Fruit fly (Drosophila melanogaster) whole organism, embryonic: ENCODE results near the gene NELF-B.

Experiments used
- Atf6 ChIP-seq: fragments of 200-800 bp; sonication (Bioruptor generic); IDR thresholded peaks from 2 replicates; pipeline ENCODE4 v1.3.6; 2022; ENCODE audit warnings: missing biosample characterization, missing genetic modification characterization
- CG10543 ChIP-seq: fragments of 200-800 bp; sonication (Bioruptor generic); optimal IDR thresholded peaks from 3 replicates; lab custom pipeline; 2017; ENCODE audit warnings: missing biosample characterization, mild to moderate bottlenecking, missing genetic modification characterization, moderate library complexity
- CG12659 ChIP-seq: fragments of 200-800 bp; sonication (Bioruptor generic); optimal IDR thresholded peaks from 3 replicates; lab custom pipeline; 2017; ENCODE audit warnings: mild to moderate bottlenecking, missing biosample characterization, missing genetic modification reagents, missing genetic modification characterization
- CG12744 ChIP-seq: fragments of 200-800 bp; sonication (Bioruptor generic); optimal IDR thresholded peaks from 2 replicates; lab custom pipeline; 2016; ENCODE audit warnings: missing biosample characterization, missing genetic modification characterization
- CG12769 ChIP-seq: fragments of 200-800 bp; sonication (Bioruptor generic); optimal IDR thresholded peaks from 2 replicates; lab custom pipeline; 2019; ENCODE audit warnings: missing biosample characterization, mild to moderate bottlenecking, missing genetic modification characterization, moderate library complexity
- CG14860 ChIP-seq: fragments of 200-800 bp; sonication (Bioruptor generic); IDR thresholded peaks from 3 replicates; pipeline ENCODE4 v1.3.6; 2022; ENCODE audit warnings: missing biosample characterization, missing genetic modification characterization; ENCODE audit not compliant: partially characterized antibody
- CG15073 ChIP-seq: fragments of 200-800 bp; sonication (Bioruptor generic); optimal IDR thresholded peaks from 2 replicates; lab custom pipeline; 2016; ENCODE audit warnings: missing biosample characterization, missing genetic modification characterization
- CG1647 ChIP-seq: fragments of 200-800 bp; sonication (Bioruptor generic); optimal IDR thresholded peaks from 3 replicates; lab custom pipeline; 2016; ENCODE audit warnings: missing biosample characterization, missing genetic modification characterization
- CG17328 ChIP-seq: fragments of 200-800 bp; sonication (Bioruptor generic); IDR thresholded peaks from 2 replicates; pipeline ENCODE4 v1.3.6; 2022; ENCODE audit warnings: missing biosample characterization, missing genetic modification characterization
- CG17829 ChIP-seq: fragments of 200-800 bp; optimal IDR thresholded peaks from 2 replicates; lab custom pipeline; 2019; ENCODE audit warnings: missing biosample characterization, mild to moderate bottlenecking, missing genetic modification characterization, moderate library complexity
- CG2120 ChIP-seq: fragments of 200-800 bp; sonication (Bioruptor generic); optimal IDR thresholded peaks from 3 replicates; lab custom pipeline; 2016; ENCODE audit warnings: missing biosample characterization, missing genetic modification characterization
- CG2129 ChIP-seq: fragments of 200-800 bp; sonication (Bioruptor generic); IDR thresholded peaks from 2 replicates; pipeline ENCODE4 v1.3.6; 2022; ENCODE audit warnings: missing biosample characterization, missing genetic modification characterization; ENCODE audit not compliant: partially characterized antibody
- CG3281 ChIP-seq: fragments of 200-800 bp; sonication (Bioruptor generic); optimal IDR thresholded peaks from 3 replicates; lab custom pipeline; 2017; ENCODE audit warnings: missing biosample characterization, mild to moderate bottlenecking, missing genetic modification characterization
- CG4328 ChIP-seq: fragments of 200-800 bp; sonication (Bioruptor generic); optimal IDR thresholded peaks from 3 replicates; lab custom pipeline; 2017; ENCODE audit warnings: missing biosample characterization, missing genetic modification reagents, missing genetic modification characterization
- CG7786 ChIP-seq: fragments of 200-800 bp; sonication (Bioruptor generic); optimal IDR thresholded peaks from 2 replicates; lab custom pipeline; 2016; ENCODE audit warnings: missing biosample characterization, missing genetic modification characterization
- CG7963 ChIP-seq: fragments of 200-800 bp; sonication (Bioruptor generic); IDR thresholded peaks from 3 replicates; pipeline ENCODE4 v1.3.6; 2022; ENCODE audit warnings: missing biosample characterization, missing genetic modification characterization; ENCODE audit not compliant: partially characterized antibody
- CG8290 ChIP-seq, 3 experiments: fragments of 200-800 bp; sonication (Bioruptor generic); optimal IDR thresholded peaks; 2 replicates each; lab custom pipeline; 2016 to 2019; ENCODE audit warnings: missing biosample characterization in 3 of 3, missing genetic modification characterization in 3 of 3, mild to moderate bottlenecking in 2 of 3, moderate library complexity in 1 of 3
- CHES-1-like ChIP-seq: fragments of 200-800 bp; sonication (Bioruptor generic); optimal IDR thresholded peaks from 2 replicates; lab custom pipeline; 2016; ENCODE audit warnings: missing biosample characterization, missing genetic modification characterization
- Camta ChIP-seq: fragments of 200-800 bp; sonication (Bioruptor generic); optimal IDR thresholded peaks from 2 replicates; lab custom pipeline; 2016; ENCODE audit warnings: missing biosample characterization, missing genetic modification characterization
- CkIIα-i1 ChIP-seq: fragments of 200-800 bp; sonication (Bioruptor generic); IDR thresholded peaks from 2 replicates; pipeline ENCODE4 v1.3.6; 2022; ENCODE audit warnings: missing biosample characterization, missing genetic modification characterization
- Dip2 ChIP-seq: fragments of 200-800 bp; sonication (Bioruptor generic); IDR thresholded peaks from 2 replicates; pipeline ENCODE4 v1.3.6; 2022; ENCODE audit warnings: missing biosample characterization, missing genetic modification characterization
- Ets97D ChIP-seq: fragments of 200-800 bp; sonication (Bioruptor generic); optimal IDR thresholded peaks from 3 replicates; lab custom pipeline; 2016; ENCODE audit warnings: missing biosample characterization, missing genetic modification characterization
- HLHmδ ChIP-seq: fragments of 200-800 bp; sonication (Bioruptor generic); optimal IDR thresholded peaks from 2 replicates; lab custom pipeline; 2018; ENCODE audit warnings: missing biosample characterization, mild to moderate bottlenecking, missing genetic modification characterization, moderate library complexity
- HmgZ ChIP-seq: fragments of 200-800 bp; sonication (Bioruptor generic); optimal IDR thresholded peaks from 2 replicates; lab custom pipeline; 2018; ENCODE audit warnings: missing biosample characterization, mild to moderate bottlenecking, missing genetic modification characterization
- Hr78 ChIP-seq, 2 experiments: fragments of 200-800 bp in 1 of 2; fragments of >200 bp in 1 of 2; sonication (Bioruptor generic) in 1 of 2; optimal IDR thresholded peaks; 2 replicates each; lab custom pipeline; 2017 to 2019; ENCODE audit warnings: missing biosample characterization in 2 of 2, missing genetic modification characterization in 2 of 2, mild to moderate bottlenecking in 1 of 2, moderate library complexity in 1 of 2
- MESR4 ChIP-seq: fragments of 200-800 bp; sonication (Bioruptor generic); optimal IDR thresholded peaks from 2 replicates; lab custom pipeline; 2018; ENCODE audit warnings: missing biosample characterization, mild to moderate bottlenecking, missing genetic modification characterization, moderate library complexity
- Mad ChIP-seq: fragments of 200-800 bp; sonication (Bioruptor generic); optimal IDR thresholded peaks from 2 replicates; lab custom pipeline; 2016; ENCODE audit warnings: missing biosample characterization, missing genetic modification characterization
- Oli ChIP-seq: fragments of 200-800 bp; sonication (Bioruptor generic); optimal IDR thresholded peaks from 2 replicates; lab custom pipeline; 2018; ENCODE audit warnings: missing biosample characterization, mild to moderate bottlenecking, missing genetic modification characterization, moderate library complexity
- Optix ChIP-seq: fragments of 200-800 bp; sonication (Bioruptor generic); IDR thresholded peaks from 3 replicates; pipeline ENCODE4 v1.3.6; 2022; ENCODE audit warnings: missing biosample characterization, missing genetic modification characterization
- ab ChIP-seq: fragments of 200-800 bp; sonication (Bioruptor generic); optimal IDR thresholded peaks from 2 replicates; lab custom pipeline; 2016; ENCODE audit warnings: missing biosample characterization, missing genetic modification characterization
- ato ChIP-seq: fragments of 200-800 bp; sonication (Bioruptor generic); IDR thresholded peaks from 2 replicates; pipeline ENCODE4 v1.3.6; 2022; ENCODE audit warnings: missing biosample characterization, missing genetic modification characterization; ENCODE audit not compliant: partially characterized antibody
- bcd ChIP-seq: fragments of 200-800 bp; sonication (Bioruptor generic); optimal IDR thresholded peaks from 2 replicates; lab custom pipeline; 2017; ENCODE audit warnings: missing biosample characterization, mild to moderate bottlenecking, missing genetic modification characterization
- corto ChIP-seq: fragments of 200-800 bp; sonication (Bioruptor generic); optimal IDR thresholded peaks from 2 replicates; lab custom pipeline; 2016; ENCODE audit warnings: missing biosample characterization, mild to moderate bottlenecking, missing genetic modification characterization, moderate library complexity
- dan ChIP-seq: fragments of 200-800 bp; sonication (Bioruptor generic); IDR thresholded peaks from 2 replicates; pipeline ENCODE4 v1.3.6; 2022; ENCODE audit warnings: missing biosample characterization, missing genetic modification characterization
- dmrt99B ChIP-seq: fragments of 200-800 bp; sonication (Bioruptor generic); optimal IDR thresholded peaks from 2 replicates; lab custom pipeline; 2018; ENCODE audit warnings: missing biosample characterization, mild to moderate bottlenecking, missing genetic modification characterization, moderate library complexity
- gcm2 ChIP-seq: fragments of 200-800 bp; sonication (Bioruptor generic); optimal IDR thresholded peaks from 2 replicates; lab custom pipeline; 2016; ENCODE audit warnings: missing biosample characterization, missing genetic modification characterization
- gem ChIP-seq: fragments of 200-800 bp; sonication (Bioruptor generic); optimal IDR thresholded peaks from 2 replicates; lab custom pipeline; 2019; ENCODE audit warnings: missing biosample characterization, mild to moderate bottlenecking, missing genetic modification characterization, moderate library complexity
- h ChIP-seq: fragments of >200 bp; optimal IDR thresholded peaks from 2 replicates; lab custom pipeline; 2017
- hb ChIP-seq: fragments of 200-800 bp; sonication (Bioruptor generic); IDR thresholded peaks from 3 replicates; pipeline ENCODE4 v1.3.6; 2022; ENCODE audit warnings: missing biosample characterization, missing genetic modification characterization; ENCODE audit not compliant: partially characterized antibody
- mirr ChIP-seq: fragments of 200-800 bp; sonication (Bioruptor generic); optimal IDR thresholded peaks from 3 replicates; lab custom pipeline; 2018; ENCODE audit warnings: missing biosample characterization, mild to moderate bottlenecking, missing genetic modification characterization
- pnt ChIP-seq: fragments of 200-800 bp; sonication (Bioruptor generic); optimal IDR thresholded peaks from 3 replicates; lab custom pipeline; 2016; ENCODE audit warnings: missing biosample characterization, missing genetic modification characterization
- sisA ChIP-seq: fragments of 200-800 bp; sonication (Bioruptor generic); IDR thresholded peaks from 2 replicates; pipeline ENCODE4 v1.3.6; 2022; ENCODE audit warnings: missing biosample characterization, missing genetic modification characterization
- slbo ChIP-seq: fragments of 200-800 bp; sonication (Bioruptor generic); IDR thresholded peaks from 2 replicates; pipeline ENCODE4 v1.3.6; 2022; ENCODE audit warnings: missing biosample characterization, missing genetic modification characterization
- sqz ChIP-seq: fragments of 200-800 bp; sonication (Bioruptor generic); optimal IDR thresholded peaks from 3 replicates; lab custom pipeline; 2018; ENCODE audit warnings: missing biosample characterization, mild to moderate bottlenecking, missing genetic modification characterization
- trh ChIP-seq: fragments of 200-800 bp; sonication (Bioruptor generic); optimal IDR thresholded peaks from 2 replicates; lab custom pipeline; 2016; ENCODE audit warnings: missing biosample characterization, missing genetic modification characterization
- vfl ChIP-seq: fragments of 200-800 bp; sonication (Bioruptor generic); optimal IDR thresholded peaks from 2 replicates; lab custom pipeline; 2016; ENCODE audit warnings: missing biosample characterization, missing genetic modification characterization
- wdn ChIP-seq: fragments of 200-800 bp; sonication (Bioruptor generic); IDR thresholded peaks from 2 replicates; pipeline ENCODE4 v1.3.6; 2022; ENCODE audit warnings: missing biosample characterization, missing genetic modification characterization
- wek ChIP-seq: fragments of 200-800 bp; sonication (Bioruptor generic); optimal IDR thresholded peaks from 3 replicates; lab custom pipeline; 2018; ENCODE audit warnings: missing biosample characterization, mild to moderate bottlenecking, missing genetic modification characterization, moderate library complexity

Gene NELF-B

dm6 chrX:7705175-7706097 is 22.7 kb downstream of the NELF-B start (continued):
- TF ChIP-seq CG2129 (no peak), ab (GFP tag; lab: Kevin White, UChicago) (peak; percentile 60), CkIIα-i1 (GFP tag; lab: Robert Waterston, UW) (no peak), h (lab: Kevin White, UChicago) (no peak), CG12744 (GFP tag; lab: Kevin White, UChicago) (peak; percentile 52), CG8290 (GFP tag; optimal IDR thresholded peaks at IDR 0.05; lab: Kevin White, UChicago) (peak; percentile 90), CG8290 (tag; optimal IDR thresholded peaks at IDR 0.05; lab: Kevin White, UChicago) (peak; percentile 57 to 85), Mad (GFP tag; lab: Kevin White, UChicago) (peak; percentile 78), CG3281 (GFP tag; lab: Kevin White, UChicago) (peak; percentile 96), CG15073 (GFP tag; lab: Kevin White, UChicago) (peak; percentile 70), wdn (peak; percentile 80), pnt (GFP tag; lab: Kevin White, UChicago) (peak; percentile 74), Dip2 (GFP tag; lab: Robert Waterston, UW) (no peak), mirr (GFP tag; lab: Kevin White, UChicago) (peak; percentile 68), Atf6 (GFP tag; lab: Robert Waterston, UW) (peak; percentile 93), gem (peak; percentile 98), CG17829 (tag; lab: Kevin White, UChicago) (peak; percentile 94), CG10543 (GFP tag; lab: Kevin White, UChicago) (peak; percentile 94), CG2120 (GFP tag; lab: Kevin White, UChicago) (peak; percentile 94), Optix (GFP tag; lab: Robert Waterston, UW) (peak; percentile 55; the same call in 1 of the 3 replicates), ato (no peak), dan (GFP tag; lab: Robert Waterston, UW) (peak; percentile 54; the same call in 1 of the 2 replicates), CG4328 (peak; percentile 88), slbo (GFP tag; lab: Robert Waterston, UW) (peak; percentile 85), hb (no peak), trh (GFP tag; lab: Kevin White, UChicago) (peak; percentile 77), wek (GFP tag; lab: Kevin White, UChicago) (peak; percentile 59), sqz (GFP tag; lab: Kevin White, UChicago) (peak; percentile 26), CG14860 (GFP tag; lab: Robert Waterston, UW) (no peak), gcm2 (GFP tag; lab: Kevin White, UChicago) (peak; percentile 68), MESR4 (GFP tag; lab: Kevin White, UChicago) (peak; percentile 12), HLHmδ (GFP tag; lab: Kevin White, UChicago) (peak; percentile 32), Camta (GFP tag; lab: Kevin White, UChicago) (peak; percentile 82), vfl (GFP tag; lab: Kevin White, UChicago) (peak; percentile 87), CHES-1-like (GFP tag; lab: Kevin White, UChicago) (peak; percentile 85), bcd (peak; percentile 95), HmgZ (tag; lab: Kevin White, UChicago) (peak; percentile 88), CG12769 (peak; percentile 84), CG7963 (GFP tag; lab: Robert Waterston, UW) (no peak), dmrt99B (tag; lab: Kevin White, UChicago) (peak; percentile 97), Hr78 (GFP tag; optimal IDR thresholded peaks at IDR 0.05; lab: Kevin White, UChicago) (peak in 1 of 2 experiments; percentile 82), Ets97D (GFP tag; lab: Kevin White, UChicago) (peak; percentile 44), Oli (tag; lab: Kevin White, UChicago) (peak; percentile 97), CG7786 (GFP tag; lab: Kevin White, UChicago) (peak; percentile 80), CG17328 (GFP tag; lab: Robert Waterston, UW) (peak; percentile 81), corto (GFP tag; lab: Kevin White, UChicago) (peak; percentile 73), CG1647 (GFP tag; lab: Kevin White, UChicago) (peak; percentile 81), CG12659 (GFP tag; lab: Kevin White, UChicago) (peak; percentile 97), sisA (peak; percentile 86)
